Worm (Caenorhabditis elegans) whole organism, early embryonic: ENCODE data around the gene F45H10.2.

ENCODE experiments used
- aly-1 ChIP-seq: sonication (generic microtip); optimal IDR thresholded peaks from 2 replicates; lab custom pipeline; 2016; ENCODE audit warnings: missing genetic modification characterization, missing compliant biosample characterization
- ama-1 ChIP-seq: fragments of 150-350 bp; optimal IDR thresholded peaks from 2 replicates; lab custom pipeline; 2014
- ceh-36 ChIP-seq: sonication (generic microtip); optimal IDR thresholded peaks from 2 replicates; lab custom pipeline; 2016; ENCODE audit warnings: missing genetic modification characterization, inconsistent platforms, missing compliant biosample characterization
- hmg-4 ChIP-seq: fragments of 200-800 bp; sonication (Bioruptor generic); optimal IDR thresholded peaks from 2 replicates; lab custom pipeline; 2018; ENCODE audit warnings: mild to moderate bottlenecking, missing genetic modification characterization, missing compliant biosample characterization
- scrt-1 ChIP-seq: fragments of 200-800 bp; sonication (Bioruptor generic); IDR thresholded peaks from 2 replicates; pipeline ENCODE4 v1.3.6; 2022; ENCODE audit warnings: missing genetic modification characterization, missing compliant biosample characterization
- sea-1 ChIP-seq: fragments of 200-800 bp; sonication (Bioruptor generic); conservative IDR thresholded peaks from 2 replicates; pipeline ENCODE4 v1.3.6; 2022; ENCODE audit warnings: missing genetic modification characterization, missing compliant biosample characterization
- tbx-11 ChIP-seq: fragments of 200-800 bp; sonication (Bioruptor generic); IDR thresholded peaks from 2 replicates; pipeline ENCODE4 v1.3.6; 2022; ENCODE audit warnings: missing genetic modification characterization, missing compliant biosample characterization
- tra-4 ChIP-seq: sonication (generic microtip); optimal IDR thresholded peaks from 2 replicates; lab custom pipeline; 2017; ENCODE audit warnings: missing genetic modification characterization, missing compliant biosample characterization

DNA sequence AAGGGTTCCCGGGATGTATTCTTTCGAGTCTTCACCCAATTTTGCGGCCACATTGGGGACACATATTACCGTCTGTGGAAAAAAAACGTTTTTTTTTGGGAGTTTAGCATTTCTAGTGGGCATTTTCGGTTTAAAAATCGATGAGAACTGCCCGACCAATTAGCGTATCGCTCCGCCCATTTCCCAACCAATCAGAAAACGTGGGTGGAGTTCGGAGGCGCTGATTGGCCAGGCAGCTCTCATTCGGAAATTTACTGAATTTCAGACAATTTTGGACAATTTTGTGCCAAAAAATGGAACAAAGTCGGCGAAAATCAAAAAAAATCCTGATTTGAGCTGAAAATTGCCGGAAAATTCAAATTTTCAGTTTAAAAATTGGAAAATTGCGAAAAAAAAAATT lies 46.3 kb downstream of the F45H10.2 start:
- TF ChIP-seq ama-1 (lab: Kevin White, UChicago) = no peak
- TF ChIP-seq tbx-11 (GFP tag; lab: Robert Waterston, UW) = no peak
- TF ChIP-seq ceh-36 = no peak
- no peak for TF ChIP-seq hmg-4
- no peak for TF ChIP-seq sea-1 (GFP tag; lab: Robert Waterston, UW)
- TF ChIP-seq scrt-1 (GFP tag; lab: Robert Waterston, UW) = no peak
- TF ChIP-seq aly-1 (tag; lab: Kevin White, UChicago) = no peak
- TF ChIP-seq tra-4 (tag; lab: Kevin White, UChicago) = no peak
